Worm (Caenorhabditis elegans) whole organism, L4 larva: ENCODE measurements around the gene C10A4.13.

Source experiments
- F44E2.7 ChIP-seq: fragments of 200-800 bp; sonication (Bioruptor generic); IDR thresholded peaks from 2 replicates; pipeline ENCODE4 v2.1.2; 2022; ENCODE audit warnings: missing genetic modification characterization, missing compliant biosample characterization
- F49E8.2 ChIP-seq: sonication (generic microtip); optimal IDR thresholded peaks from 2 replicates; lab custom pipeline; 2016; ENCODE audit warnings: missing compliant biosample characterization, mild to moderate bottlenecking, missing genetic modification characterization, borderline replicate concordance
- attf-4 ChIP-seq: sonication (generic microtip); optimal IDR thresholded peaks from 3 replicates; lab custom pipeline; 2017; ENCODE audit warnings: missing biosample characterization, missing genetic modification characterization
- ctbp-1 ChIP-seq: fragments of 200-800 bp; sonication (Bioruptor generic); IDR thresholded peaks from 2 replicates; pipeline ENCODE4 v1.3.6; 2022; ENCODE audit warnings: missing genetic modification reagents, missing genetic modification characterization, missing compliant biosample characterization
- daf-12 ChIP-seq: fragments of 150-350 bp; optimal IDR thresholded peaks from 2 replicates; lab custom pipeline; 2014; ENCODE audit warnings: missing biosample characterization, missing genetic modification reagents, missing genetic modification characterization
- daf-16 ChIP-seq, 3 experiments: sonication (generic microtip); optimal IDR thresholded peaks; 2 replicates each; lab custom pipeline; 2016 to 2017; ENCODE audit warnings: missing genetic modification characterization in 3 of 3, missing genetic modification reagents in 3 of 3, mild to moderate bottlenecking in 2 of 3, missing compliant biosample characterization in 2 of 3, missing biosample characterization in 1 of 3, moderate library complexity in 1 of 3
- daf-8 ChIP-seq: fragments of 200-800 bp; sonication (Bioruptor generic); IDR thresholded peaks from 2 replicates; pipeline ENCODE4 v1.3.6; 2022; ENCODE audit warnings: missing genetic modification characterization, missing compliant biosample characterization
- dmd-6 ChIP-seq: fragments of 200-800 bp; sonication (Bioruptor generic); IDR thresholded peaks from 2 replicates; pipeline ENCODE4 v1.3.6; 2022; ENCODE audit warnings: missing genetic modification reagents, missing genetic modification characterization, missing compliant biosample characterization
- dve-1 ChIP-seq: sonication (generic microtip); optimal IDR thresholded peaks from 2 replicates; lab custom pipeline; 2017; ENCODE audit warnings: antibody characterized with exemption, mild to moderate bottlenecking, missing genetic modification characterization, missing compliant biosample characterization; ENCODE audit not compliant: insufficient read depth
- gei-8 ChIP-seq: fragments of 200-800 bp; sonication (Bioruptor generic); optimal IDR thresholded peaks from 2 replicates; lab custom pipeline; 2018; ENCODE audit warnings: mild to moderate bottlenecking, missing genetic modification characterization, missing compliant biosample characterization
- hif-1 ChIP-seq, 2 experiments: sonication (generic microtip); optimal IDR thresholded peaks; 2 replicates each; lab custom pipeline; 2016 to 2017; ENCODE audit warnings: missing compliant biosample characterization in 2 of 2, missing genetic modification characterization in 2 of 2, missing genetic modification reagents in 2 of 2, missing genotype in 2 of 2, mild to moderate bottlenecking in 1 of 2
- hlh-11 ChIP-seq: fragments of 200-800 bp; sonication (Bioruptor generic); optimal IDR thresholded peaks from 2 replicates; lab custom pipeline; 2018; ENCODE audit warnings: mild to moderate bottlenecking, missing genetic modification characterization, missing compliant biosample characterization
- hlh-30 ChIP-seq: sonication (generic microtip); optimal IDR thresholded peaks from 2 replicates; lab custom pipeline; 2017; ENCODE audit warnings: antibody characterized with exemption, mild to moderate bottlenecking, missing genetic modification characterization, missing compliant biosample characterization; ENCODE audit not compliant: insufficient read depth
- lin-13 ChIP-seq: fragments of 150-350 bp; optimal IDR thresholded peaks from 2 replicates; lab custom pipeline; 2014; ENCODE audit warnings: missing biosample characterization, missing genetic modification reagents, missing genetic modification characterization
- lin-29 ChIP-seq: fragments of 200-800 bp; sonication (Bioruptor generic); IDR thresholded peaks from 2 replicates; pipeline ENCODE4 v1.3.6; 2022; ENCODE audit warnings: missing genetic modification reagents, missing genetic modification characterization, missing compliant biosample characterization
- lin-39 ChIP-seq: fragments of 150-350 bp; optimal IDR thresholded peaks from 2 replicates; lab custom pipeline; 2014; ENCODE audit warnings: missing biosample characterization, missing genetic modification reagents, missing genetic modification characterization
- mdt-29 ChIP-seq: fragments of 200-800 bp; sonication (Bioruptor generic); IDR thresholded peaks from 2 replicates; pipeline ENCODE4 v1.3.6; 2022; ENCODE audit warnings: missing genetic modification reagents, missing genetic modification characterization, missing compliant biosample characterization
- mxl-3 ChIP-seq: fragments of 200-800 bp; sonication (Bioruptor generic); optimal IDR thresholded peaks from 2 replicates; lab custom pipeline; 2018; ENCODE audit warnings: mild to moderate bottlenecking, missing genetic modification characterization, missing compliant biosample characterization
- nhr-10 ChIP-seq: fragments of 150-350 bp; optimal IDR thresholded peaks from 2 replicates; lab custom pipeline; 2014; ENCODE audit warnings: missing biosample characterization, missing genetic modification characterization
- nhr-11 ChIP-seq: fragments of 150-350 bp; optimal IDR thresholded peaks from 2 replicates; lab custom pipeline; 2014; ENCODE audit warnings: missing biosample characterization, missing genetic modification characterization
- nhr-111 ChIP-seq: fragments of 200-800 bp; sonication (Bioruptor generic); optimal IDR thresholded peaks from 2 replicates; lab custom pipeline; 2018; ENCODE audit warnings: mild to moderate bottlenecking, missing genetic modification characterization, missing compliant biosample characterization
- nhr-237 ChIP-seq: sonication (generic microtip); optimal IDR thresholded peaks from 2 replicates; lab custom pipeline; 2017; ENCODE audit warnings: missing biosample characterization, missing genetic modification characterization
- nhr-28 ChIP-seq: fragments of 150-350 bp; optimal IDR thresholded peaks from 2 replicates; lab custom pipeline; 2014; ENCODE audit warnings: missing biosample characterization, missing genetic modification characterization
- nhr-42 ChIP-seq: fragments of 200-800 bp; sonication (Bioruptor generic); IDR thresholded peaks from 2 replicates; pipeline ENCODE4 v1.3.6; 2022; ENCODE audit warnings: missing genetic modification characterization, missing compliant biosample characterization
- nhr-77 ChIP-seq: fragments of 150-350 bp; optimal IDR thresholded peaks from 2 replicates; lab custom pipeline; 2014; ENCODE audit warnings: missing biosample characterization, missing genetic modification characterization
- pha-4 ChIP-seq, 2 experiments: fragments of 150-350 bp in 1 of 2; fragments of 200-800 bp in 1 of 2; sonication (Bioruptor generic) in 1 of 2; IDR thresholded peaks in 1 of 2; optimal IDR thresholded peaks in 1 of 2; 2 replicates each; pipeline versions ENCODE4 v1.3.6 to Lab custom; 2014 to 2022; ENCODE audit warnings: missing genetic modification characterization in 2 of 2, missing genetic modification reagents in 2 of 2, missing biosample characterization in 1 of 2, missing compliant biosample characterization in 1 of 2
- pqm-1 ChIP-seq: sonication (generic microtip); optimal IDR thresholded peaks from 2 replicates; lab custom pipeline; 2017; ENCODE audit warnings: missing biosample characterization, missing genetic modification characterization
- rbr-2 ChIP-seq: sonication (generic microtip); optimal IDR thresholded peaks from 2 replicates; lab custom pipeline; 2016; ENCODE audit warnings: missing genotype, missing genetic modification characterization, missing compliant biosample characterization
- saeg-2 ChIP-seq: fragments of 200-800 bp; sonication (Bioruptor generic); IDR thresholded peaks from 2 replicates; pipeline ENCODE4 v1.3.6; 2022; ENCODE audit warnings: missing genetic modification reagents, missing genetic modification characterization, missing compliant biosample characterization
- sdz-12 ChIP-seq: fragments of 200-800 bp; sonication (Bioruptor generic); optimal IDR thresholded peaks from 2 replicates; lab custom pipeline; 2018; ENCODE audit warnings: mild to moderate bottlenecking, missing genetic modification characterization, missing compliant biosample characterization
- spr-3 ChIP-seq: fragments of 200-800 bp; sonication (Bioruptor generic); optimal IDR thresholded peaks from 2 replicates; lab custom pipeline; 2018; ENCODE audit warnings: mild to moderate bottlenecking, missing genetic modification characterization, missing compliant biosample characterization
- unc-130 ChIP-seq: sonication (generic microtip); optimal IDR thresholded peaks from 2 replicates; lab custom pipeline; 2016; ENCODE audit warnings: missing genetic modification reagents, missing genetic modification characterization, missing compliant biosample characterization
- unc-62 ChIP-seq, 3 experiments: fragments of 150-350 bp in 1 of 3; sonication (generic microtip); optimal IDR thresholded peaks in 2 of 3; peaks in 1 of 3; 1 replicate in 1 of 3; 2 replicates in 2 of 3; lab custom pipeline; 2014 to 2017; ENCODE audit warnings: missing biosample characterization in 3 of 3, missing genetic modification characterization in 3 of 3, missing genetic modification reagents in 3 of 3, missing genotype in 1 of 3
- vab-7 ChIP-seq: fragments of 200-800 bp; sonication (Bioruptor generic); IDR thresholded peaks from 2 replicates; pipeline ENCODE4 v1.3.6; 2022; ENCODE audit warnings: missing genetic modification reagents, missing genetic modification characterization, missing compliant biosample characterization
- zfp-2 ChIP-seq: sonication (generic microtip); optimal IDR thresholded peaks from 2 replicates; lab custom pipeline; 2016; ENCODE audit warnings: mild to moderate bottlenecking, missing genetic modification characterization, missing compliant biosample characterization
- zip-11 ChIP-seq: fragments of 200-800 bp; sonication (Bioruptor generic); IDR thresholded peaks from 2 replicates; pipeline ENCODE4 v1.3.6; 2022; ENCODE audit warnings: missing genetic modification characterization, missing compliant biosample characterization

Gene C10A4.13

DNA sequence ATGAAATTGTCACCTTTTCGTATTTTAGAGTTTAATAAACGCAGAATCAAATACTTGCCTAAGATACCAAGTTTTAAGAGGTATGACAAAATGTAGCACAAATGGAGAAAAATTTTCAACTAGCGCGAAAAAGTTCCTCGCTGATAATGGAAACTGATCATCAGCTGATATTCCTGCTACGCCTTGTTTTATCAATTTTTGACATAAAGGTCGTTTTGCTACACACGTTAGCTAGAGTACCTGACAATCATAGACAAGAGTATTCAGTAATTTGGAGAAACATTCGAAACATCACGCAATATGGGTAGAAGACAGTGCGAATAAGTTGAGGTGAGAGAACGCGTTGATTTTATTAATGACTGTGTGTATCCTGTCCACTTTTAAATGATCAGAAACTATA lies 47.9 kb upstream of the C10A4.13 start (continued):
- TF ChIP-seq lin-13 (GFP tag; lab: Kevin White, UChicago) (no peak), F44E2.7 (GFP tag; lab: Robert Waterston, UW) (no peak), saeg-2 (GFP tag; lab: Robert Waterston, UW) (no peak), vab-7 (no peak), mdt-29 (peak; percentile 43; the same call in 1 of the 2 replicates), gei-8 (GFP tag; lab: Kevin White, UChicago) (no peak), nhr-77 (tag; lab: Kevin White, UChicago) (peak; percentile 7), nhr-237 (tag; lab: Kevin White, UChicago) (no peak), nhr-28 (tag; lab: Kevin White, UChicago) (peak; percentile 89), dve-1 (tag; lab: Kevin White, UChicago) (peak; percentile 8), rbr-2 (tag; lab: Kevin White, UChicago) (no peak)

DNA sequence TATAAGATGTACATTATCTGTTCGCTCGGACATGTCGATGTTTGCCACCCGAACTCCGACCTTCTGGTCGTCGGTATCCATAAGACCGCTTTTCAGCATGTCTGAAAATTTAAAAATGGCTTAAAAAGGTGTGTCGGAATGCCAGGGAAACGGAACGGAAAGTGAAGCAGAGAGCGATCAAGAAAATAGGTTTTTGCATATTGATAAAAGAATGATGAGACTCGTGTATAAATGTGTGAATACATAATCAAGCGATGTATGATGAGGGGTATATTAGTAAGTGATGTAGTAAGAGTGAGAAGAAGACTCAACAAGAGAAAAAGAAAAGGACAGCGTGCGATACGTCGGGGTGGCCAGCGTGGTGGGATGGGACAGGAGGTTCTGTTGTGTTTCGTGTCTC lies 44.6 kb upstream of the C10A4.13 start, which contains the start of gene acl-12:
acl-12 (minus strand) TSS at position 101 of the 400 bp plus-strand sequence.
- no peak for TF ChIP-seq nhr-111 (GFP tag; lab: Kevin White, UChicago)
- TF ChIP-seq spr-3 (GFP tag; lab: Kevin White, UChicago): no peak
- no peak for TF ChIP-seq nhr-42 (GFP tag; lab: Robert Waterston, UW)
- TF ChIP-seq pha-4 (GFP tag; IDR thresholded peaks at IDR 0.05; lab: Robert Waterston, UW): no peak
- TF ChIP-seq pha-4 (tag; optimal IDR thresholded peaks at IDR 0.05; lab: Kevin White, UChicago): no peak
- no peak for TF ChIP-seq unc-130 (GFP tag; lab: Kevin White, UChicago)
- TF ChIP-seq zfp-2: no peak
- no peak for TF ChIP-seq daf-12 (tag; lab: Kevin White, UChicago)
- no peak for TF ChIP-seq nhr-11 (tag; lab: Kevin White, UChicago)
- TF ChIP-seq daf-8 (GFP tag; lab: Robert Waterston, UW): no peak
- TF ChIP-seq hlh-30 (tag; lab: Kevin White, UChicago): no peak
- no peak for TF ChIP-seq nhr-10 (tag; lab: Kevin White, UChicago)
- no peak for TF ChIP-seq F49E8.2
- TF ChIP-seq ctbp-1: no peak

DNA sequence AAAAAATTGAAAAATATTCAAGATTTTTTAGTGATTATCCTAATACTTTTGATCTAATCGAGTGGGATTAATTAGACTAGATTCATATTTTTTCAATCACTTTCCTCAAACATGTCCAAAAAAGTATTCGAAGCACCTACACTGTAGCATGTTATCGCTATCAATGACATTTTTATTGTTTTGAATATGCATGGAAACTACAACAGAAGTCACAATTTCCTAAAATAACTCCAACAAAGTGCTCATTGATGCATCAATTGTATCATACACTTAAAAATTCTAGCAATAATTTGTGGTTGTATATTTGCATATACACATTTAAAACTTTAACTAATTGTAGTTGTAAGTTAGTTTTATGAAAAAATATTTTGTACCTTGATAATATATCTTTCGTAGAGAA lies 42.3 kb upstream of the C10A4.13 start:
- TF ChIP-seq dmd-6 (GFP tag; lab: Robert Waterston, UW) (peak; percentile 32), hlh-11 (peak; percentile 13), nhr-77 (tag; lab: Kevin White, UChicago) (peak; percentile 22), nhr-28 (tag; lab: Kevin White, UChicago) (peak; percentile 66), daf-16 (GFP tag; optimal IDR thresholded peaks at IDR 0.05; lab: Kevin White, UChicago) (no peak), daf-16 (tag; optimal IDR thresholded peaks at IDR 0.05; lab: Kevin White, UChicago) (peak; percentile 26), pqm-1 (tag; lab: Kevin White, UChicago) (peak; percentile 3), lin-39 (tag; lab: Kevin White, UChicago) (no peak), mxl-3 (no peak)
- TF ChIP-seq, all 104 proteins: peak for 6

DNA sequence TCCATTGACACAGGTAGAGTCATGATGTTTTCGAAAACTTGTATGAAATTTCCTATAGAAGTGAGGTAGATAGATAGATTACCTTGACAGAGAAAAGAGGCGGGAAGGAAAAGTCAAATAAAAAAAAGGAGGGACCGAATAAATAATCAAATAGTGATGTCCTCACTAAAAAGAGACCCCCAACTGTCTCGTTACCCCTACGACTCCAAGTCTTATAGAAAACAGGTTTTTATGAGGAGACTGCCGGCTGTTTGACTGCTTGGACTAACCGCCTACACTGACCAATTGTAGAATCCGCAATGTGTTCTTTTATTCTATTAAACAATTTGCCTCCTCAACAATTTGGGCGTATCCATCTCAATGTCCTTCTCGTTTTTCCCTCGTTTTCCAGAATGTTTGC lies 40.1 kb upstream of the C10A4.13 start, which contains the start of gene C01C10.2:
C01C10.2 (minus strand) TSS at position 170 of the 400 bp plus-strand sequence.
- no peak for TF ChIP-seq attf-4 (tag; lab: Kevin White, UChicago)
- peak in 1 of 2 experiments; percentile 25 for TF ChIP-seq unc-62 (GFP tag; optimal IDR thresholded peaks at IDR 0.05 in 1 of 2; lab: Kevin White, UChicago)
- TF ChIP-seq unc-62 (tag; optimal IDR thresholded peaks at IDR 0.05; lab: Kevin White, UChicago): no peak

DNA sequence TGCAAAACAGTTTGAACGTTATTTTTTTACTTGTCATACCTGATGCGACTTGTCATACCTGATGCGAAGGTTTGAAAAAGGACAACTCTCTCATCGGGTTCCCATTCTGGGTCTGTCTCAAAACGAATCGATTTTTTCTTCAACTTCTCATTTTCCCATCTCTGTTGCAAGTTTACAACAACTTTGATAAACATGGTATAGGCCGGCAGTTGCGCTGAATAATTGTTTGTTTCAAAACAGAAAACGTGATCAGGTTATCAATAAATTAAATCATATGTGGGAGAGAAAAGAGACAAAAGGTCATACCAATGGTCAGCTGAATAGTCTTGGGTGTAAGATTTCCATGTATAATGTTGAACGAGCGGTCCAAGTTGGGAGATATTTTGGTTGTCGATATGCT lies 39.1 kb upstream of the C10A4.13 start:
- no peak for TF ChIP-seq hif-1 (tag; optimal IDR thresholded peaks at IDR 0.05; lab: Kevin White, UChicago)
- TF ChIP-seq daf-12 (tag; lab: Kevin White, UChicago): no peak
- no peak for TF ChIP-seq zip-11 (GFP tag; lab: Robert Waterston, UW)
- no peak for TF ChIP-seq lin-29
- TF ChIP-seq unc-62 (GFP tag; optimal IDR thresholded peaks at IDR 0.05 in 1 of 2; lab: Kevin White, UChicago): peak in 1 of 2 experiments; percentile 76
- TF ChIP-seq unc-62 (tag; optimal IDR thresholded peaks at IDR 0.05; lab: Kevin White, UChicago): no peak
- no peak for TF ChIP-seq sdz-12
- TF ChIP-seq gei-8 (GFP tag; lab: Kevin White, UChicago): no peak
- TF ChIP-seq hlh-30 (tag; lab: Kevin White, UChicago): peak; percentile 74
- TF ChIP-seq, all 104 proteins: peak for 2
